In the genomic region with DNA sequence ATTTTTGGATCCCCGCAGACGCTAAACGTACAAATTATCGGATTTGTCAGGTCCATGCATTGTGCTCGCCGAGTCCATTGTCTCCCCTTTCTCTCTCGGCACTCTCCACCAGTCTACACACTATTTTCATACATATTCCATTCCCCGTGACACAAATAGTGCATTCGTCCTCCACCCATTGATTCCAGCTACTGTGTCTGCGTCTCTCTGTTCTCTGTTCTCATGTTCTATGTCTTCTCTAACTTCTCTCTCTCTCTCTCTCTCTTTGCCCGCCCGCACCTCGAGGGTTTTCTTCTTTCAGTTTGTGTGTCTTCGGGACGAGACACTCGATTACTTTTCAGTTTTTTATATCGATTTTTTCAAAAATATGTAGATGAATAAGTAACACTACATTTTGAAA, we compare ENCODE assay signal across 4 worm cellular contexts.
TF ChIP-seq lines count a peak whose summit lies in the region.

No protein-coding gene starts in this region.

TF ChIP-seq in whole organism, L2 larva, 48 proteins besides CTCF, POLR2A, EP300 and RAD21 (continues in another document):
- TF ChIP-seq blmp-1 (tag; optimal IDR thresholded peaks at IDR 0.05; lab: Kevin White, UChicago; ENCODE audit: insufficient read depth) (peak; percentile 30), C34F6.9 (tag; optimal IDR thresholded peaks at IDR 0.05; lab: Kevin White, UChicago) (peak; percentile 95), sem-4 (tag; optimal IDR thresholded peaks at IDR 0.05; lab: Kevin White, UChicago) (peak; percentile 59), ceh-82 (tag; optimal IDR thresholded peaks at IDR 0.05; lab: Kevin White, UChicago) (no peak), mdl-1 (tag; optimal IDR thresholded peaks at IDR 0.05; lab: Kevin White, UChicago) (peak; percentile 64 to 85), lin-13 (GFP tag; optimal IDR thresholded peaks at IDR 0.05; lab: Kevin White, UChicago) (peak; percentile 80), zag-1 (tag; optimal IDR thresholded peaks at IDR 0.05; lab: Kevin White, UChicago) (peak; percentile 79), snpc-4 (tag; optimal IDR thresholded peaks at IDR 0.05; lab: Kevin White, UChicago) (peak; percentile 51), ztf-11 (tag; optimal IDR thresholded peaks at IDR 0.05; lab: Kevin White, UChicago) (no peak), nhr-12 (tag; optimal IDR thresholded peaks at IDR 0.05; lab: Kevin White, UChicago) (no peak), nhr-25 (tag; optimal IDR thresholded peaks at IDR 0.05; lab: Kevin White, UChicago) (peak; percentile 78), Y55F3AM.14 (GFP tag; optimal IDR thresholded peaks at IDR 0.05; lab: Kevin White, UChicago) (no peak), sma-3 (GFP tag; optimal IDR thresholded peaks at IDR 0.05; lab: Kevin White, UChicago) (peak; percentile 78), mab-5 (tag; optimal IDR thresholded peaks at IDR 0.05; lab: Kevin White, UChicago) (peak; percentile 80), sma-9 (GFP tag; optimal IDR thresholded peaks at IDR 0.05; lab: Kevin White, UChicago) (peak; percentile 92), sma-9 (tag; optimal IDR thresholded peaks at IDR 0.05; lab: Kevin White, UChicago) (no peak), fos-1 (tag; optimal IDR thresholded peaks at IDR 0.05; lab: Kevin White, UChicago) (peak; percentile 81), unc-62 (GFP tag; optimal IDR thresholded peaks at IDR 0.05; lab: Kevin White, UChicago) (no peak), gmeb-1 (tag; optimal IDR thresholded peaks at IDR 0.05; lab: Kevin White, UChicago) (peak; percentile 67), peb-1 (tag; optimal IDR thresholded peaks at IDR 0.05; lab: Kevin White, UChicago) (no peak), skn-1 (tag; optimal IDR thresholded peaks at IDR 0.05; lab: Kevin White, UChicago) (no peak), unc-55 (GFP tag; optimal IDR thresholded peaks at IDR 0.05; lab: Kevin White, UChicago) (peak; percentile 88)

TF ChIP-seq in whole organism, L4 larva, 104 proteins besides CTCF, POLR2A, EP300 and RAD21 (continues in another document):
- peak; percentile 58 to 88 for TF ChIP-seq lsy-2 (tag; optimal IDR thresholded peaks at IDR 0.05; lab: Kevin White, UChicago)
- TF ChIP-seq snpc-4 (tag; optimal IDR thresholded peaks at IDR 0.05; lab: Kevin White, UChicago), result no peak
- TF ChIP-seq unc-39 (tag; optimal IDR thresholded peaks at IDR 0.05; lab: Kevin White, UChicago), result no peak
- no peak for TF ChIP-seq daf-16 (GFP tag; optimal IDR thresholded peaks at IDR 0.05; lab: Kevin White, UChicago)
- TF ChIP-seq daf-16 (tag; optimal IDR thresholded peaks at IDR 0.05; lab: Kevin White, UChicago), result peak; percentile 58
- TF ChIP-seq F10B5.3 (tag; optimal IDR thresholded peaks at IDR 0.05; lab: Kevin White, UChicago), result no peak
- TF ChIP-seq zag-1 (tag; optimal IDR thresholded peaks at IDR 0.05; lab: Kevin White, UChicago), result no peak
- peak; percentile 70 to 87 for TF ChIP-seq mdl-1 (tag; optimal IDR thresholded peaks at IDR 0.05; lab: Kevin White, UChicago)
- TF ChIP-seq zfp-3 (GFP tag; conservative IDR thresholded peaks at IDR 0.05; lab: Robert Waterston, UW), result no peak
- TF ChIP-seq F37D6.2 (tag; optimal IDR thresholded peaks at IDR 0.05; lab: Kevin White, UChicago), result peak; percentile 31
- no peak for TF ChIP-seq spr-3 (GFP tag; optimal IDR thresholded peaks at IDR 0.05; lab: Kevin White, UChicago)
- TF ChIP-seq nhr-76 (tag; optimal IDR thresholded peaks at IDR 0.05; lab: Kevin White, UChicago), result no peak
- no peak for TF ChIP-seq ctbp-1 (GFP tag; IDR thresholded peaks at IDR 0.05; lab: Robert Waterston, UW)
- no peak for TF ChIP-seq F26F4.8 (GFP tag; conservative IDR thresholded peaks at IDR 0.05; lab: Robert Waterston, UW)
- TF ChIP-seq daf-12 (tag; optimal IDR thresholded peaks at IDR 0.05; lab: Kevin White, UChicago), result no peak
- TF ChIP-seq hlh-11 (tag; optimal IDR thresholded peaks at IDR 0.05; lab: Kevin White, UChicago), result peak; percentile 93
- TF ChIP-seq Y48G9A.11 (GFP tag; IDR thresholded peaks at IDR 0.05; lab: Robert Waterston, UW), result no peak
- TF ChIP-seq mdt-29 (GFP tag; IDR thresholded peaks at IDR 0.05; lab: Robert Waterston, UW), result no peak
- no peak for TF ChIP-seq madf-9 (GFP tag; conservative IDR thresholded peaks at IDR 0.05; lab: Robert Waterston, UW)
- TF ChIP-seq daf-8 (GFP tag; IDR thresholded peaks at IDR 0.05; lab: Robert Waterston, UW), result no peak
- TF ChIP-seq pha-4 (GFP tag; IDR thresholded peaks at IDR 0.05; lab: Robert Waterston, UW), result no peak
- TF ChIP-seq pha-4 (tag; optimal IDR thresholded peaks at IDR 0.05; lab: Kevin White, UChicago), result peak; percentile 76
- peak; percentile 73 for TF ChIP-seq mes-2 (tag; optimal IDR thresholded peaks at IDR 0.05; lab: Kevin White, UChicago; ENCODE audit: poor library complexity, severe bottlenecking)

TF ChIP-seq in whole organism, late embryonic, 69 proteins besides CTCF, POLR2A, EP300 and RAD21:
- TF ChIP-seq ref-2 (tag; optimal IDR thresholded peaks at IDR 0.05; lab: Kevin White, UChicago) (peak; percentile 51), K09A11.1 (tag; optimal IDR thresholded peaks at IDR 0.05; lab: Kevin White, UChicago; ENCODE audit: insufficient read depth) (peak; percentile 22), ceh-34 (tag; optimal IDR thresholded peaks at IDR 0.05; lab: Kevin White, UChicago) (peak; percentile 40), ceh-6 (GFP tag; optimal IDR thresholded peaks at IDR 0.05; lab: Kevin White, UChicago) (no peak), unc-55 (GFP tag; optimal IDR thresholded peaks at IDR 0.05; lab: Kevin White, UChicago) (peak; percentile 82), hlh-30 (tag; optimal IDR thresholded peaks at IDR 0.05; lab: Kevin White, UChicago; ENCODE audit: insufficient read depth) (peak; percentile 98), fkh-6 (tag; optimal IDR thresholded peaks at IDR 0.05; lab: Kevin White, UChicago) (peak; percentile 19), hlh-8 (tag; optimal IDR thresholded peaks at IDR 0.05; lab: Kevin White, UChicago) (peak; percentile 16), ceh-48 (tag; optimal IDR thresholded peaks at IDR 0.05; lab: Kevin White, UChicago) (peak; percentile 79), pros-1 (tag; optimal IDR thresholded peaks at IDR 0.05; lab: Kevin White, UChicago) (peak; percentile 16), tbx-2 (tag; optimal IDR thresholded peaks at IDR 0.05; lab: Kevin White, UChicago) (peak; percentile 80), nfya-1 (tag; optimal IDR thresholded peaks at IDR 0.05; lab: Kevin White, UChicago) (peak; percentile 83), pat-9 (tag; optimal IDR thresholded peaks at IDR 0.05; lab: Kevin White, UChicago) (no peak), ceh-30 (tag; optimal IDR thresholded peaks at IDR 0.05; lab: Kevin White, UChicago) (no peak), sox-2 (GFP tag; IDR thresholded peaks at IDR 0.05; lab: Robert Waterston, UW) (peak; percentile 87), ceh-18 (tag; optimal IDR thresholded peaks at IDR 0.05; lab: Kevin White, UChicago) (peak; percentile 87), hlh-6 (tag; optimal IDR thresholded peaks at IDR 0.05; lab: Kevin White, UChicago) (no peak), ahr-1 (tag; optimal IDR thresholded peaks at IDR 0.05; lab: Kevin White, UChicago) (no peak), fkh-10 (GFP tag; optimal IDR thresholded peaks at IDR 0.05; lab: Kevin White, UChicago) (peak; percentile 10), unc-42 (tag; optimal IDR thresholded peaks at IDR 0.05; lab: Kevin White, UChicago) (peak; percentile 66), rnt-1 (tag; optimal IDR thresholded peaks at IDR 0.05; lab: Kevin White, UChicago) (peak; percentile 26), ceh-31 (tag; optimal IDR thresholded peaks at IDR 0.05; lab: Kevin White, UChicago) (peak; percentile 90)
TF ChIP-seq in whole organism, late embryonic: peak in this region for 17.

TF ChIP-seq in whole organism, mixed stage, embryonic, 35 proteins besides CTCF, POLR2A, EP300 and RAD21 (continues in another document):
- TF ChIP-seq pha-4 (tag; optimal IDR thresholded peaks at IDR 0.05; lab: Kevin White, UChicago) (peak; percentile 81), blmp-1 (tag; optimal IDR thresholded peaks at IDR 0.05; lab: Kevin White, UChicago) (no peak), lin-32 (GFP tag; optimal IDR thresholded peaks at IDR 0.05; lab: Kevin White, UChicago) (no peak), ztf-11 (tag; optimal IDR thresholded peaks at IDR 0.05; lab: Kevin White, UChicago) (no peak), snpc-4 (tag; optimal IDR thresholded peaks at IDR 0.05; lab: Kevin White, UChicago) (no peak), mab-5 (tag; optimal IDR thresholded peaks at IDR 0.05; lab: Kevin White, UChicago) (peak; percentile 48), mep-1 (tag; optimal IDR thresholded peaks at IDR 0.05; lab: Kevin White, UChicago) (peak; percentile 83), tbx-8 (GFP tag; optimal IDR thresholded peaks at IDR 0.05; lab: Kevin White, UChicago) (no peak), elt-1 (tag; optimal IDR thresholded peaks at IDR 0.05; lab: Kevin White, UChicago; ENCODE audit: borderline replicate concordance, insufficient read depth) (no peak), ceh-83 (GFP tag; optimal IDR thresholded peaks at IDR 0.05; lab: Kevin White, UChicago) (no peak), lsy-2 (tag; optimal IDR thresholded peaks at IDR 0.05; lab: Kevin White, UChicago) (peak; percentile 40), ceh-43 (GFP tag; optimal IDR thresholded peaks at IDR 0.05; lab: Kevin White, UChicago) (no peak), M03D4.4 (tag; optimal IDR thresholded peaks at IDR 0.05; lab: Kevin White, UChicago) (no peak), sem-2 (GFP tag; optimal IDR thresholded peaks at IDR 0.05; lab: Kevin White, UChicago) (no peak), lin-13 (tag; optimal IDR thresholded peaks at IDR 0.05; lab: Kevin White, UChicago) (peak; percentile 10), nhr-76 (tag; optimal IDR thresholded peaks at IDR 0.05; lab: Kevin White, UChicago) (no peak), unc-39 (tag; optimal IDR thresholded peaks at IDR 0.05; lab: Kevin White, UChicago) (no peak), ceh-39 (tag; optimal IDR thresholded peaks at IDR 0.05; lab: Kevin White, UChicago) (peak; percentile 78), nhr-12 (tag; optimal IDR thresholded peaks at IDR 0.05; lab: Kevin White, UChicago) (no peak), flh-1 (GFP tag; optimal IDR thresholded peaks at IDR 0.05; lab: Kevin White, UChicago) (no peak), elt-3 (tag; optimal IDR thresholded peaks at IDR 0.05; lab: Kevin White, UChicago) (no peak), nhr-237 (tag; optimal IDR thresholded peaks at IDR 0.05; lab: Kevin White, UChicago) (peak; percentile 14), sptf-1 (tag; optimal IDR thresholded peaks at IDR 0.05; lab: Kevin White, UChicago) (peak; percentile 27), nhr-2 (tag; optimal IDR thresholded peaks at IDR 0.05; lab: Kevin White, UChicago) (peak; percentile 8), zip-8 (tag; optimal IDR thresholded peaks at IDR 0.05; lab: Kevin White, UChicago) (no peak), cnd-1 (tag; optimal IDR thresholded peaks at IDR 0.05; lab: Kevin White, UChicago) (peak; percentile 5), drap-1 (GFP tag; optimal IDR thresholded peaks at IDR 0.05; lab: Kevin White, UChicago) (no peak), ces-1 (GFP tag; optimal IDR thresholded peaks at IDR 0.05; lab: Kevin White, UChicago) (peak; percentile 70), nhr-28 (tag; optimal IDR thresholded peaks at IDR 0.05; lab: Kevin White, UChicago) (no peak), bed-3 (GFP tag; optimal IDR thresholded peaks at IDR 0.05; lab: Kevin White, UChicago) (no peak)
